Worm (Caenorhabditis elegans) whole organism, L4/young adult: Measurements from ENCODE around the gene str-90.

Experiments
- W03F9.2 ChIP-seq: fragments of 150-350 bp; optimal IDR thresholded peaks from 2 replicates; lab custom pipeline; 2014; ENCODE audit warnings: missing biosample characterization, missing genetic modification characterization
- dao-5 ChIP-seq: sonication (generic microtip); optimal IDR thresholded peaks from 2 replicates; lab custom pipeline; 2016; ENCODE audit warnings: missing genotype, missing genetic modification characterization, moderate library complexity, missing compliant biosample characterization
- him-1 ChIP-seq: sonication (generic microtip); optimal IDR thresholded peaks from 2 replicates; lab custom pipeline; 2016; ENCODE audit warnings: missing genotype, missing genetic modification reagents, missing genetic modification characterization, missing compliant biosample characterization

The str-90 gene

ce11 chrV:8099306-8099705 is 3.8 kb upstream of the str-90 start, which contains the start of gene sdz-23:
Gene sdz-23 (plus strand): TSS chrV:8099606.
- no peak for TF ChIP-seq dao-5 (tag; lab: Kevin White, UChicago)
- no peak for TF ChIP-seq W03F9.2
- TF ChIP-seq him-1 (tag; lab: Kevin White, UChicago), result no peak

ce11 chrV:8104473-8104872 is 1.4 kb downstream of the str-90 start, which contains the start of gene srlf-16:
Gene srlf-16 (plus strand): TSS chrV:8104773.
- TF ChIP-seq W03F9.2, result no peak
- no peak for TF ChIP-seq dao-5 (tag; lab: Kevin White, UChicago)
- no peak for TF ChIP-seq him-1 (tag; lab: Kevin White, UChicago)

- TF ChIP-seq dao-5 (tag; lab: Kevin White, UChicago) (no peak), W03F9.2 (no peak), him-1 (tag; lab: Kevin White, UChicago) (no peak)
These were observed 5.6 kb downstream of the str-90 start, which contains the start of gene myo-5 for ce11 chrV:8108670-8109069. Gene myo-5 (plus strand): TSS chrV:8108970.

- TF ChIP-seq dao-5 (tag; lab: Kevin White, UChicago) (no peak), W03F9.2 (no peak), him-1 (tag; lab: Kevin White, UChicago) (no peak)
These were observed 7.8 kb downstream of the str-90 start for ce11 chrV:8110816-8111215.

- TF ChIP-seq W03F9.2 (no peak), him-1 (tag; lab: Kevin White, UChicago) (no peak), dao-5 (tag; lab: Kevin White, UChicago) (no peak)
These were observed 11.5 kb downstream of the str-90 start for ce11 chrV:8114542-8114941.

- no peak for TF ChIP-seq dao-5 (tag; lab: Kevin White, UChicago)
- no peak for TF ChIP-seq W03F9.2
- no peak for TF ChIP-seq him-1 (tag; lab: Kevin White, UChicago)
These were observed 14.9 kb downstream of the str-90 start, which contains the start of gene D1014.7 for ce11 chrV:8117964-8118363. Gene D1014.7 (plus strand): TSS chrV:8118264.

ce11 chrV:8120868-8121267 is 17.8 kb downstream of the str-90 start, which contains the start of gene D1014.6:
Gene D1014.6 (plus strand): TSS chrV:8121168.
- no peak for TF ChIP-seq dao-5 (tag; lab: Kevin White, UChicago)
- no peak for TF ChIP-seq W03F9.2
- no peak for TF ChIP-seq him-1 (tag; lab: Kevin White, UChicago)

ce11 chrV:8123384-8123783 is 20.3 kb downstream of the str-90 start, which contains the start of gene D1014.5:
Gene D1014.5 (plus strand): TSS chrV:8123684.
- no peak for TF ChIP-seq dao-5 (tag; lab: Kevin White, UChicago)
- no peak for TF ChIP-seq W03F9.2
- TF ChIP-seq him-1 (tag; lab: Kevin White, UChicago), result no peak

- TF ChIP-seq him-1 (tag; lab: Kevin White, UChicago) (no peak), W03F9.2 (no peak), dao-5 (tag; lab: Kevin White, UChicago) (no peak)
These were observed 26.2 kb downstream of the str-90 start, which contains the start of gene spr-1 for ce11 chrV:8129252-8129651. Gene spr-1 (minus strand): TSS chrV:8129352.

- TF ChIP-seq dao-5 (tag; lab: Kevin White, UChicago) (no peak), W03F9.2 (peak; percentile 36)
These were observed 26.7 kb downstream of the str-90 start for ce11 chrV:8129719-8130118.

ce11 chrV:8130149-8130661 is 27.1 kb downstream of the str-90 start, which contains the start of gene snap-1:
Gene snap-1 (plus strand): TSS chrV:8130611.
- TF ChIP-seq W03F9.2 (no peak), dao-5 (tag; lab: Kevin White, UChicago) (no peak), him-1 (tag; lab: Kevin White, UChicago) (peak; percentile 13)

ce11 chrV:8130812-8131211 is 27.8 kb downstream of the str-90 start:
- TF ChIP-seq him-1 (tag; lab: Kevin White, UChicago) (no peak), dao-5 (tag; lab: Kevin White, UChicago) (no peak), W03F9.2 (no peak)

ce11 chrV:8131628-8132027 is 28.6 kb downstream of the str-90 start:
- TF ChIP-seq W03F9.2 (no peak), him-1 (tag; lab: Kevin White, UChicago) (no peak), dao-5 (tag; lab: Kevin White, UChicago) (no peak)

- TF ChIP-seq W03F9.2, result no peak
- TF ChIP-seq dao-5 (tag; lab: Kevin White, UChicago), result no peak
- TF ChIP-seq him-1 (tag; lab: Kevin White, UChicago), result no peak
These were observed 29.9 kb downstream of the str-90 start, which contains the start of gene D1014.4 for ce11 chrV:8132926-8133325. Gene D1014.4 (plus strand): TSS chrV:8133226.

ce11 chrV:8143605-8144004 is 40.5 kb downstream of the str-90 start, which contains the start of gene D1014.2:
Gene D1014.2 (plus strand): TSS chrV:8143905.
- no peak for TF ChIP-seq dao-5 (tag; lab: Kevin White, UChicago)
- TF ChIP-seq him-1 (tag; lab: Kevin White, UChicago), result no peak
